Worm (Caenorhabditis elegans) whole organism, L4 larva: ENCODE measurements around the gene folt-1.

Source experiments
- F10B5.3 ChIP-seq: sonication (generic microtip); optimal IDR thresholded peaks from 2 replicates; lab custom pipeline; 2016; ENCODE audit warnings: mild to moderate bottlenecking, missing genetic modification characterization, missing compliant biosample characterization
- F37D6.2 ChIP-seq: sonication (generic microtip); optimal IDR thresholded peaks from 2 replicates; lab custom pipeline; 2016; ENCODE audit warnings: mild to moderate bottlenecking, missing genetic modification characterization, missing compliant biosample characterization
- T26A8.4 ChIP-seq: fragments of 200-800 bp; sonication (Bioruptor generic); IDR thresholded peaks from 2 replicates; pipeline ENCODE4 v1.3.6; 2022; ENCODE audit warnings: missing genetic modification characterization, missing compliant biosample characterization
- Y48G9A.11 ChIP-seq: fragments of 200-800 bp; sonication (Bioruptor generic); IDR thresholded peaks from 2 replicates; pipeline ENCODE4 v1.3.6; 2022; ENCODE audit warnings: missing genetic modification reagents, missing genetic modification characterization, missing compliant biosample characterization
- Y5F2A.4 ChIP-seq: fragments of 200-800 bp; sonication (Bioruptor generic); optimal IDR thresholded peaks from 2 replicates; lab custom pipeline; 2018; ENCODE audit warnings: mild to moderate bottlenecking, missing genetic modification characterization, missing compliant biosample characterization
- aha-1 ChIP-seq: fragments of 150-350 bp; peaks from one replicate; lab custom pipeline; 2014; ENCODE audit warnings: missing biosample characterization, missing genetic modification characterization
- aly-2 ChIP-seq: sonication (generic microtip); optimal IDR thresholded peaks from 2 replicates; lab custom pipeline; 2018; ENCODE audit warnings: missing biosample characterization, missing genetic modification characterization
- ama-1 ChIP-seq: fragments of 150-350 bp; optimal IDR thresholded peaks from 2 replicates; lab custom pipeline; 2014; ENCODE audit warnings: inconsistent platforms, mixed read lengths
- arid-1 ChIP-seq: fragments of 200-800 bp; sonication (Bioruptor generic); conservative IDR thresholded peaks from 2 replicates; pipeline ENCODE4 v1.3.6; 2022; ENCODE audit warnings: missing genetic modification reagents, missing genetic modification characterization, missing compliant biosample characterization
- ceh-20 ChIP-seq: fragments of 200-800 bp; sonication (Bioruptor generic); IDR thresholded peaks from 2 replicates; pipeline ENCODE4 v1.3.6; 2022; ENCODE audit warnings: missing genetic modification reagents, missing genetic modification characterization, missing compliant biosample characterization
- ceh-28 ChIP-seq: fragments of 150-350 bp; optimal IDR thresholded peaks from 2 replicates; lab custom pipeline; 2014; ENCODE audit warnings: missing biosample characterization, missing genetic modification reagents, missing genetic modification characterization
- daf-16 ChIP-seq, 3 experiments: sonication (generic microtip); optimal IDR thresholded peaks; 2 replicates each; lab custom pipeline; 2016 to 2017; ENCODE audit warnings: missing genetic modification characterization in 3 of 3, missing genetic modification reagents in 3 of 3, mild to moderate bottlenecking in 2 of 3, missing compliant biosample characterization in 2 of 3, missing biosample characterization in 1 of 3, moderate library complexity in 1 of 3
- daf-8 ChIP-seq: fragments of 200-800 bp; sonication (Bioruptor generic); IDR thresholded peaks from 2 replicates; pipeline ENCODE4 v1.3.6; 2022; ENCODE audit warnings: missing genetic modification characterization, missing compliant biosample characterization
- dmd-6 ChIP-seq: fragments of 200-800 bp; sonication (Bioruptor generic); IDR thresholded peaks from 2 replicates; pipeline ENCODE4 v1.3.6; 2022; ENCODE audit warnings: missing genetic modification reagents, missing genetic modification characterization, missing compliant biosample characterization
- dmd-9 ChIP-seq: fragments of 200-800 bp; sonication (Bioruptor generic); IDR thresholded peaks from 2 replicates; pipeline ENCODE4 v1.3.6; 2022; ENCODE audit warnings: missing genetic modification reagents, missing genetic modification characterization, missing compliant biosample characterization
- dpl-1 ChIP-seq: fragments of 150-350 bp; optimal IDR thresholded peaks from 2 replicates; lab custom pipeline; 2014; ENCODE audit warnings: missing biosample characterization, missing genetic modification reagents, missing genetic modification characterization
- duxl-1 ChIP-seq: sonication (generic microtip); optimal IDR thresholded peaks from 2 replicates; lab custom pipeline; 2016; ENCODE audit warnings: mild to moderate bottlenecking, missing genetic modification characterization, moderate library complexity, missing compliant biosample characterization; ENCODE audit not compliant: poor library complexity
- dve-1 ChIP-seq: sonication (generic microtip); optimal IDR thresholded peaks from 2 replicates; lab custom pipeline; 2017; ENCODE audit warnings: antibody characterized with exemption, mild to moderate bottlenecking, missing genetic modification characterization, missing compliant biosample characterization; ENCODE audit not compliant: insufficient read depth
- fkh-10 ChIP-seq: fragments of 150-350 bp; optimal IDR thresholded peaks from 2 replicates; lab custom pipeline; 2014; ENCODE audit warnings: missing biosample characterization, missing genetic modification reagents, missing genetic modification characterization
- fos-1 ChIP-seq: fragments of 150-350 bp; optimal IDR thresholded peaks from 2 replicates; lab custom pipeline; 2014; ENCODE audit warnings: missing biosample characterization, missing genetic modification characterization
- gei-8 ChIP-seq: fragments of 200-800 bp; sonication (Bioruptor generic); optimal IDR thresholded peaks from 2 replicates; lab custom pipeline; 2018; ENCODE audit warnings: mild to moderate bottlenecking, missing genetic modification characterization, missing compliant biosample characterization
- hlh-11 ChIP-seq: fragments of 200-800 bp; sonication (Bioruptor generic); optimal IDR thresholded peaks from 2 replicates; lab custom pipeline; 2018; ENCODE audit warnings: mild to moderate bottlenecking, missing genetic modification characterization, missing compliant biosample characterization
- hlh-30 ChIP-seq: sonication (generic microtip); optimal IDR thresholded peaks from 2 replicates; lab custom pipeline; 2017; ENCODE audit warnings: antibody characterized with exemption, mild to moderate bottlenecking, missing genetic modification characterization, missing compliant biosample characterization; ENCODE audit not compliant: insufficient read depth
- hmg-1.1 ChIP-seq: fragments of 200-800 bp; sonication (Bioruptor generic); IDR thresholded peaks from 2 replicates; pipeline ENCODE4 v1.3.6; 2022; ENCODE audit warnings: missing genetic modification reagents, missing genetic modification characterization, missing compliant biosample characterization
- lin-1 ChIP-seq: fragments of 200-800 bp; sonication (Bioruptor generic); IDR thresholded peaks from 2 replicates; pipeline ENCODE4 v1.3.6; 2022; ENCODE audit warnings: missing genetic modification reagents, missing genetic modification characterization, missing compliant biosample characterization
- lin-13 ChIP-seq: fragments of 150-350 bp; optimal IDR thresholded peaks from 2 replicates; lab custom pipeline; 2014; ENCODE audit warnings: missing biosample characterization, missing genetic modification reagents, missing genetic modification characterization
- lin-38 ChIP-seq: fragments of 200-800 bp; sonication (Bioruptor generic); IDR thresholded peaks from 2 replicates; pipeline ENCODE4 v1.3.6; 2022; ENCODE audit warnings: missing genetic modification reagents, missing genetic modification characterization, missing compliant biosample characterization
- lsy-2 ChIP-seq, 2 experiments: fragments of 150-350 bp in 1 of 2; sonication (generic microtip) in 1 of 2; optimal IDR thresholded peaks; 2 replicates each; lab custom pipeline; 2014 to 2017; ENCODE audit warnings: missing biosample characterization in 2 of 2, missing genetic modification characterization in 2 of 2
- mdl-1 ChIP-seq, 2 experiments: fragments of 150-350 bp in 1 of 2; sonication (generic microtip) in 1 of 2; optimal IDR thresholded peaks; 2 replicates each; lab custom pipeline; 2014 to 2017; ENCODE audit warnings: missing biosample characterization in 2 of 2, missing genetic modification characterization in 2 of 2
- mep-1 ChIP-seq: fragments of 150-350 bp; sonication (generic microtip); optimal IDR thresholded peaks from 3 replicates; lab custom pipeline; 2014; ENCODE audit warnings: missing biosample characterization, missing genetic modification characterization
- mes-2 ChIP-seq: sonication (generic microtip); optimal IDR thresholded peaks from 2 replicates; lab custom pipeline; 2016; ENCODE audit warnings: missing genotype, mild to moderate bottlenecking, missing genetic modification characterization, missing compliant biosample characterization; ENCODE audit not compliant: poor library complexity, severe bottlenecking
- mxl-3 ChIP-seq: fragments of 200-800 bp; sonication (Bioruptor generic); optimal IDR thresholded peaks from 2 replicates; lab custom pipeline; 2018; ENCODE audit warnings: mild to moderate bottlenecking, missing genetic modification characterization, missing compliant biosample characterization
- nhr-10 ChIP-seq: fragments of 150-350 bp; optimal IDR thresholded peaks from 2 replicates; lab custom pipeline; 2014; ENCODE audit warnings: missing biosample characterization, missing genetic modification characterization
- nhr-11 ChIP-seq: fragments of 150-350 bp; optimal IDR thresholded peaks from 2 replicates; lab custom pipeline; 2014; ENCODE audit warnings: missing biosample characterization, missing genetic modification characterization
- nhr-28 ChIP-seq: fragments of 150-350 bp; optimal IDR thresholded peaks from 2 replicates; lab custom pipeline; 2014; ENCODE audit warnings: missing biosample characterization, missing genetic modification characterization
- nhr-42 ChIP-seq: fragments of 200-800 bp; sonication (Bioruptor generic); IDR thresholded peaks from 2 replicates; pipeline ENCODE4 v1.3.6; 2022; ENCODE audit warnings: missing genetic modification characterization, missing compliant biosample characterization
- nhr-6 ChIP-seq: fragments of 150-350 bp; optimal IDR thresholded peaks from 2 replicates; lab custom pipeline; 2014; ENCODE audit warnings: missing biosample characterization, missing genetic modification characterization
- nhr-77 ChIP-seq: fragments of 150-350 bp; optimal IDR thresholded peaks from 2 replicates; lab custom pipeline; 2014; ENCODE audit warnings: missing biosample characterization, missing genetic modification characterization
- php-3 ChIP-seq: fragments of 200-800 bp; sonication (Bioruptor generic); IDR thresholded peaks from 2 replicates; pipeline ENCODE4 v1.3.6; 2022; ENCODE audit warnings: missing genetic modification reagents, missing genetic modification characterization, missing compliant biosample characterization
- pqm-1 ChIP-seq: sonication (generic microtip); optimal IDR thresholded peaks from 2 replicates; lab custom pipeline; 2017; ENCODE audit warnings: missing biosample characterization, missing genetic modification characterization
- rbr-2 ChIP-seq: sonication (generic microtip); optimal IDR thresholded peaks from 2 replicates; lab custom pipeline; 2016; ENCODE audit warnings: missing genotype, missing genetic modification characterization, missing compliant biosample characterization
- unc-62 ChIP-seq, 3 experiments: fragments of 150-350 bp in 1 of 3; sonication (generic microtip); optimal IDR thresholded peaks in 2 of 3; peaks in 1 of 3; 1 replicate in 1 of 3; 2 replicates in 2 of 3; lab custom pipeline; 2014 to 2017; ENCODE audit warnings: missing biosample characterization in 3 of 3, missing genetic modification characterization in 3 of 3, missing genetic modification reagents in 3 of 3, missing genotype in 1 of 3
- vab-7 ChIP-seq: fragments of 200-800 bp; sonication (Bioruptor generic); IDR thresholded peaks from 2 replicates; pipeline ENCODE4 v1.3.6; 2022; ENCODE audit warnings: missing genetic modification reagents, missing genetic modification characterization, missing compliant biosample characterization
- zfp-3 ChIP-seq: fragments of 200-800 bp; sonication (Bioruptor generic); conservative IDR thresholded peaks from 2 replicates; pipeline ENCODE4 v1.3.6; 2022; ENCODE audit warnings: missing genetic modification reagents, missing genetic modification characterization, missing compliant biosample characterization
- zip-11 ChIP-seq: fragments of 200-800 bp; sonication (Bioruptor generic); IDR thresholded peaks from 2 replicates; pipeline ENCODE4 v1.3.6; 2022; ENCODE audit warnings: missing genetic modification characterization, missing compliant biosample characterization

Gene folt-1

DNA sequence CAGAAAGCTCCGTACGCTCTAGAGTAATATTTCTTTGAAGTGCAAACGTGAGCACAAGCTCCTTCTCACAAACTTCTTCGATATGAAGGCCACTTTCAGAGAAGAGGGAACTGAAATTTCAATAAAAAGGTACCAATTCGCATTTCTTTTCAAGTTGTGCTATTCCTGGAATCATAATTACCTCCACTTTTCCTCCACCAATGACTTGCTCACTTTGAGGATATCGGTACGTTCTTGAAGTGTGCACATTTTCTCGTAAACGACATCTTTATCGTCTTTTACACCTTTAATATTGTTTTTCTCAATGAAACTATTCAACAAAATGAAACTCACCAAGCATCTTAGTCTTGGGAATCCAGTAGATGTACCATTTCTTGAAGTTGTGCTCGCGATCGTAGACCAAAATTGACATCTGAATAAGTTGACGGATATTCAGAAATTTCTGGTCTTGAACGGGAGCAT, 22.0 kb upstream of the folt-1 start, which contains the start of gene scb-1 (continued):
- peak; percentile 1 for TF ChIP-seq rbr-2 (tag; lab: Kevin White, UChicago)

DNA sequence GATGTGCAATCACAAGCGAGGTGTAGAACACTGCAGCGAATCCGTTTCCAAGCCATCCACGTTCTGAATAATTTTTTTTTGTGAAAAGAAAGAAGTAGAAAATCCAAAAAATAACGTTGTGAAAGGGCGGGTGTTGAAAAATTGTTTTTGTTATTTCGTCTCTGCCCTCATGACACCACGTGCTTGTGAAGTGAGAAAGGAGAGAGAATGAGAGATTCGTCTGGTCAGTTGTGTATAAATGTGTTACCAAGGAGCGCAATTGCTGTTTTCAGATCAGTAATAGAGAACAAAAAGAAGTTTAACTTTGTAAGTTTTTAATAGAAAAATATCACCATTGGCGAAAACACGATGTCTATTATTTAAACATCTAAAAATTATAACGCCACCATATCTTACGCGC, 20.0 kb upstream of the folt-1 start:
- peak; percentile 26 for TF ChIP-seq dve-1 (tag; lab: Kevin White, UChicago)
- no peak for TF ChIP-seq Y48G9A.11
- peak; percentile 21 for TF ChIP-seq nhr-11
- no peak for TF ChIP-seq aly-2 (tag; lab: Kevin White, UChicago)
- peak; percentile 56 to 90 for TF ChIP-seq mdl-1 (tag; optimal IDR thresholded peaks at IDR 0.05; lab: Kevin White, UChicago)
- peak; percentile 93 for TF ChIP-seq hlh-30
- no peak for TF ChIP-seq lin-13 (GFP tag; lab: Kevin White, UChicago)
- no peak for TF ChIP-seq Y5F2A.4 (GFP tag; lab: Kevin White, UChicago)
- TF ChIP-seq mep-1 (tag; lab: Kevin White, UChicago) = peak; percentile 49
- peak; percentile 21; the same call in 1 of the 2 replicates for TF ChIP-seq dmd-6 (GFP tag; lab: Robert Waterston, UW)
- peak; percentile 88 for TF ChIP-seq mxl-3 (GFP tag; lab: Kevin White, UChicago)
- TF ChIP-seq nhr-6 = peak; percentile 38
- peak; percentile 17 for TF ChIP-seq ama-1 (lab: Kevin White, UChicago)
- TF ChIP-seq nhr-28 (tag; lab: Kevin White, UChicago) = peak; percentile 47
- TF ChIP-seq hmg-1.1 (GFP tag; lab: Robert Waterston, UW) = 0 out of 2 replicates have a peak, but pooled peaks have one; percentile 14
- TF ChIP-seq lin-38 = 0 out of 2 replicates have a peak, but pooled peaks have one; percentile 7
- TF ChIP-seq lsy-2 (tag; optimal IDR thresholded peaks at IDR 0.05; lab: Kevin White, UChicago) = peak in 1 of 2 experiments; percentile 33
- no peak for TF ChIP-seq F10B5.3 (tag; lab: Kevin White, UChicago)
- peak; percentile 26 for TF ChIP-seq nhr-77
- TF ChIP-seq aha-1 = peak; percentile 37
- TF ChIP-seq mes-2 (tag; lab: Kevin White, UChicago) = peak; percentile 15
- TF ChIP-seq T26A8.4 (GFP tag; lab: Robert Waterston, UW) = no peak
- no peak for TF ChIP-seq duxl-1 (tag; lab: Kevin White, UChicago)
- peak; percentile 49 for TF ChIP-seq hlh-11 (tag; lab: Kevin White, UChicago)
- no peak for TF ChIP-seq nhr-42 (GFP tag; lab: Robert Waterston, UW)
- TF ChIP-seq php-3 (GFP tag; lab: Robert Waterston, UW) = no peak
- no peak for TF ChIP-seq unc-62 (GFP tag; optimal IDR thresholded peaks at IDR 0.05 in 1 of 2; lab: Kevin White, UChicago)
- no peak for TF ChIP-seq unc-62 (tag; optimal IDR thresholded peaks at IDR 0.05; lab: Kevin White, UChicago)
- peak in 1 of 2 experiments; percentile 51 for TF ChIP-seq daf-16 (GFP tag; optimal IDR thresholded peaks at IDR 0.05; lab: Kevin White, UChicago)
- no peak for TF ChIP-seq daf-16 (tag; optimal IDR thresholded peaks at IDR 0.05; lab: Kevin White, UChicago)

DNA sequence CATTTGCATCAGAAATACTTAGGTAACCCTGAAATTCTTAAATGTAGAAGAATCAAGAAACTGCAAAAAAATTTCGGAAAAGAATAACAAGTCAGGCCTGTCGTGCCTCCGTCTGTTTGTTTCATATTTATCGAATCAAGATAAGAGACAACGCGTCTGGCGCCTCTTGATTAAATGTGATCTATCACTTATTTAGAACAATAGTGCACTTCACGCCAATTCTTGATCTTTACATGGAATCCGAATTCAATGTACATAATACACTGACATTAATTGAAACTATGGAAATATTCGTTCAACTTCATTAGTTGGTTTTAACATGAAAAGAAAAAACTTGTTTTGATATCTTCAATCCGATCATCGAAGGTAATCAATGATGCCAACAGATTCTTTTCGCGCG, 18.8 kb upstream of the folt-1 start, which contains the start of gene mboa-2:
Gene mboa-2 (minus strand): TSS at position 28 of the 400 bp plus-strand sequence.
- TF ChIP-seq pqm-1 (tag; lab: Kevin White, UChicago) (peak; percentile 9), ceh-28 (tag; lab: Kevin White, UChicago) (no peak), php-3 (GFP tag; lab: Robert Waterston, UW) (no peak), nhr-10 (tag; lab: Kevin White, UChicago) (no peak), lsy-2 (tag; optimal IDR thresholded peaks at IDR 0.05; lab: Kevin White, UChicago) (peak in 1 of 2 experiments; percentile 63), zip-11 (GFP tag; lab: Robert Waterston, UW) (no peak), arid-1 (GFP tag; lab: Robert Waterston, UW) (peak; percentile 31; the same call in 1 of the 2 replicates), lin-13 (GFP tag; lab: Kevin White, UChicago) (no peak), dpl-1 (GFP tag; lab: Kevin White, UChicago) (no peak), T26A8.4 (GFP tag; lab: Robert Waterston, UW) (no peak), lin-38 (peak; percentile 59), fos-1 (tag; lab: Kevin White, UChicago) (no peak), lin-1 (0 out of 2 replicates have a peak, but pooled peaks have one; percentile 9), vab-7 (GFP tag; lab: Robert Waterston, UW) (no peak), hlh-11 (tag; lab: Kevin White, UChicago) (peak; percentile 60), F37D6.2 (no peak), daf-8 (GFP tag; lab: Robert Waterston, UW) (no peak), fkh-10 (no peak), dmd-9 (GFP tag; lab: Robert Waterston, UW) (no peak), gei-8 (GFP tag; lab: Kevin White, UChicago) (peak; percentile 14), zfp-3 (GFP tag; lab: Robert Waterston, UW) (peak; percentile 43; the same call in 1 of the 2 replicates), aly-2 (tag; lab: Kevin White, UChicago) (no peak), ceh-20 (0 out of 2 replicates have a peak, but pooled peaks have one; percentile 16), mxl-3 (GFP tag; lab: Kevin White, UChicago) (no peak), unc-62 (GFP tag; optimal IDR thresholded peaks at IDR 0.05 in 1 of 2; lab: Kevin White, UChicago) (no peak), unc-62 (tag; optimal IDR thresholded peaks at IDR 0.05; lab: Kevin White, UChicago) (no peak)
